Worm (Caenorhabditis elegans): ENCODE measurements around the gene lipl-3.

DNA sequence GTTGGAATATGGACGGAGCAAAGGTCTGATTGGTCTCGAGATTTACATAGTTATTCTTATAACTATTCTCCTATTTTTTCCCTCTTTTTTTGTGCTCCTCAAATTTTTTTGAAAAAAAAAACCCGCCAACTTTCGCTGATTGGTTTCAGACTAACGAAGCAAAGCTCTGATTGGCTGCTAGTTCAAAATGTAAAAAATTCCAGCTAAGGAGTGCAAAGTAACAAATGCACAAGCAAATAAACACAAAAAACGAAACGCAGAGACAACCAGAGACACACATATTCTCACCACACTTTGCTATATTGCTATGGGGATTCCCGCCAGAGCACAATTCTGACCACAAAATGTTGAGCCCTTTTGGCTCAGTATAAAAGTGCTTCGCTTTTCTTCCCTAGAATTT lies 26.6 kb downstream of the lipl-3 start, which contains the start of gene T01G6.1:
- TF ChIP-seq pqm-1 (tag; optimal IDR thresholded peaks at IDR 0.05) = no peak
- TF ChIP-seq ceh-82 (tag; optimal IDR thresholded peaks at IDR 0.05) = no peak
- TF ChIP-seq dpl-1 (GFP tag; optimal IDR thresholded peaks at IDR 0.05) = no peak
- no peak for TF ChIP-seq nhr-25 (tag; optimal IDR thresholded peaks at IDR 0.05; ENCODE audit: borderline replicate concordance, insufficient read depth)
- no peak for TF ChIP-seq unc-39 (tag; optimal IDR thresholded peaks at IDR 0.05)
- no peak for TF ChIP-seq zag-1 (tag; optimal IDR thresholded peaks at IDR 0.05)
- TF ChIP-seq ama-1 (optimal IDR thresholded peaks at IDR 0.05) = no peak
